Fruit fly (Drosophila melanogaster): ENCODE data around the gene Pus7.
A peak's percentile ranks its signal among the peaks of the same experiment; 100 is the strongest.

The Pus7 gene

dm6 chr3L:8519232-8519631 lies 9.4 kb downstream of the Pus7 start:
- TF ChIP-seq CG10543 (GFP tag; optimal IDR thresholded peaks at IDR 0.05) (no peak), Bgb (GFP tag; IDR thresholded peaks at IDR 0.05; ENCODE audit: partially characterized antibody) (0 out of 2 replicates have a peak, but pooled peaks have one; percentile 11), ap (GFP tag; IDR thresholded peaks at IDR 0.05) (no peak), CG6791 (GFP tag; IDR thresholded peaks at IDR 0.05; ENCODE audit: partially characterized antibody) (no peak), CG14441 (GFP tag; IDR thresholded peaks at IDR 0.05) (no peak), CG1647 (GFP tag; optimal IDR thresholded peaks at IDR 0.05) (no peak), insv (GFP tag; optimal IDR thresholded peaks at IDR 0.05) (no peak), CG17385 (GFP tag; optimal IDR thresholded peaks at IDR 0.05) (no peak), Ets97D (GFP tag; optimal IDR thresholded peaks at IDR 0.05) (no peak), fd102C (GFP tag; optimal IDR thresholded peaks at IDR 0.05) (no peak), CkIIα-i1 (GFP tag; IDR thresholded peaks at IDR 0.05) (no peak), exex (tag; optimal IDR thresholded peaks at IDR 0.05) (peak; percentile 82), lmd (GFP tag; IDR thresholded peaks at IDR 0.05) (no peak), ci (GFP tag; IDR thresholded peaks at IDR 0.05) (peak; percentile 18; the same call in 1 of the 3 replicates), hkb (optimal IDR thresholded peaks at IDR 0.05) (no peak), hkb (GFP tag; IDR thresholded peaks at IDR 0.05) (0 out of 2 replicates have a peak, but pooled peaks have one; percentile 15), ttk (GFP tag; IDR thresholded peaks at IDR 0.05) (no peak), cas (GFP tag; IDR thresholded peaks at IDR 0.05) (no peak), disco-r (GFP tag; optimal IDR thresholded peaks at IDR 0.05) (no peak), bigmax (GFP tag; optimal IDR thresholded peaks at IDR 0.05) (peak; percentile 70), CG10209 (GFP tag; optimal IDR thresholded peaks at IDR 0.05) (no peak), CG4854 (GFP tag; optimal IDR thresholded peaks at IDR 0.05) (no peak), CG8388 (GFP tag; optimal IDR thresholded peaks at IDR 0.05) (no peak), lbe (GFP tag; optimal IDR thresholded peaks at IDR 0.05) (no peak), sug (tag; optimal IDR thresholded peaks at IDR 0.05) (peak; percentile 31), Fer3 (tag; optimal IDR thresholded peaks at IDR 0.05) (peak; percentile 5), sd (tag; optimal IDR thresholded peaks at IDR 0.05) (peak; percentile 3), ase (GFP tag; IDR thresholded peaks at IDR 0.05) (no peak), dm (GFP tag; optimal IDR thresholded peaks at IDR 0.05) (no peak), CG9437 (GFP tag; optimal IDR thresholded peaks at IDR 0.05) (no peak), gro (GFP tag; optimal IDR thresholded peaks at IDR 0.05) (no peak), Chrac-16 (GFP tag; optimal IDR thresholded peaks at IDR 0.05) (no peak), CG34376 (GFP tag; optimal IDR thresholded peaks at IDR 0.05) (peak; percentile 52), lilli (GFP tag; optimal IDR thresholded peaks at IDR 0.05) (no peak), CG12219 (GFP tag; optimal IDR thresholded peaks at IDR 0.05) (no peak), nerfin-2 (GFP tag; IDR thresholded peaks at IDR 0.05; ENCODE audit: partially characterized antibody) (no peak), CG3995 (GFP tag; optimal IDR thresholded peaks at IDR 0.05) (peak; percentile 69), sisA (GFP tag; IDR thresholded peaks at IDR 0.05) (no peak), ro (GFP tag; IDR thresholded peaks at IDR 0.05) (no peak), CG1603 (tag; optimal IDR thresholded peaks at IDR 0.05) (no peak), lab (GFP tag; optimal IDR thresholded peaks at IDR 0.05) (peak; percentile 62), CG6689 (GFP tag; IDR thresholded peaks at IDR 0.05) (no peak), sens (GFP tag) (peak; percentile 60), CG6813 (GFP tag; optimal IDR thresholded peaks at IDR 0.05) (peak; percentile 4), CG7745 (tag; optimal IDR thresholded peaks at IDR 0.05) (no peak), sob (GFP tag; IDR thresholded peaks at IDR 0.05) (no peak), CG32772 (GFP tag; IDR thresholded peaks at IDR 0.05) (no peak), grn (GFP tag; optimal IDR thresholded peaks at IDR 0.05) (peak; percentile 66), HHEX (GFP tag; optimal IDR thresholded peaks at IDR 0.05) (peak; percentile 14), tin (GFP tag; optimal IDR thresholded peaks at IDR 0.05) (no peak), CG5953 (GFP tag; IDR thresholded peaks at IDR 0.05) (peak; percentile 32; the same call in 1 of the 2 replicates), CG17359 (tag; optimal IDR thresholded peaks at IDR 0.05) (no peak)

Data from whole organism, embryonic.